Fruit fly (Drosophila melanogaster) whole organism: ENCODE measurements around the gene Non2.

ENCODE experiments used
- CG8478 ChIP-seq: fragments of >200 bp; optimal IDR thresholded peaks from 2 replicates; lab custom pipeline; 2018; ENCODE audit warnings: inconsistent platforms
- Dll ChIP-seq: fragments of >200 bp; optimal IDR thresholded peaks from 2 replicates; lab custom pipeline; 2017
- EcR ChIP-seq, 2 experiments: fragments of >200 bp; optimal IDR thresholded peaks; 2 replicates each; lab custom pipeline; 2017; ENCODE audit warnings: missing biosample characterization in 2 of 2, missing genetic modification characterization in 2 of 2, missing genetic modification reagents in 2 of 2
- pan ChIP-seq: fragments of >200 bp; optimal IDR thresholded peaks from 2 replicates; lab custom pipeline; 2017
- psq ChIP-seq: fragments of >200 bp; optimal IDR thresholded peaks from 2 replicates; lab custom pipeline; 2017
- usp ChIP-seq: fragments of >200 bp; optimal IDR thresholded peaks from 2 replicates; lab custom pipeline; 2017; ENCODE audit warnings: missing biosample characterization, missing genetic modification characterization, mixed read lengths

Non2 gene

DNA sequence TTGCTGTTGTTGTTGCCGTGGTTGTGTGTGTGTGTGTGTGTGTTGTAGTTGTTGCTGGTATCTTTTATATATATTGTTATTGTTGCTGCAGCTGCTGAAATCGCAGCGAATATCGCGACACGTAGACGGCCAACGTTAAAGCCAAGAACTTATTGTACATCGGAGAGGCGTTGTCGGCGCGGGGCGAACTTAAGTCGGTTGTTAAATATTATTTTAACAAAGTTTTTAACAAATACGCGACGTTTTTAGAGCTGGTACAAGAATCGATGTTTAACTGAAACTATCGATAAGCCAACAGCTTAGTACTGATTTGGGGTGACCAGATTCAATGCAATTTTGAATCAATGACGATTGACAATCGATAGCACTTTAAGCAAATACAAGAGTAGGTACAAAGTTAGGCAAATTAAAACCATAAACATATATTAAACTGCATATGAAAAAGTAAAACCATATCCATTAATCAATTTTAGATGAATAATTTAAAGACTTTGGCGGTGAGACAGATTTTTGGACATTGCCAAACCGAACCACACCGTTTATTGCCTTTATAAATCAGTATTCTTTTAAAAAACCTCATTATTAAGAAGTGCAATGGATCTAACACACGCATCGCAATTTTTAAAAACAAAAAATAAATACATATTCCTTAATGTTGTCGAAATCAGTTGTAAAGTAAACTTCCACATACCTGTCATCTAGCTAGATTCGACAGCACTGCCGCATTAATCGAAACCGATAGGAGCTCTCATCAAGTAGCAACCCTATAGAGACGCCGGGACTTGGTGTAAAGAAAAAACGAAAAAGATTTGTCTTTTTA is at the start of gene Non2, which contains the start of gene Mrtf:
Non2 (plus strand) TSS at position 731 of the 820 bp plus-strand sequence.
Mrtf (minus strand) TSS at position 268 of the 820 bp plus-strand sequence.
- TF ChIP-seq psq (lab: Kevin White, UChicago) (no peak), EcR (GFP tag; optimal IDR thresholded peaks at IDR 0.05; lab: Kevin White, UChicago) (no peak), CG8478 (no peak), Dll (lab: Kevin White, UChicago) (no peak), pan (no peak), usp (GFP tag; lab: Kevin White, UChicago) (no peak)

DNA sequence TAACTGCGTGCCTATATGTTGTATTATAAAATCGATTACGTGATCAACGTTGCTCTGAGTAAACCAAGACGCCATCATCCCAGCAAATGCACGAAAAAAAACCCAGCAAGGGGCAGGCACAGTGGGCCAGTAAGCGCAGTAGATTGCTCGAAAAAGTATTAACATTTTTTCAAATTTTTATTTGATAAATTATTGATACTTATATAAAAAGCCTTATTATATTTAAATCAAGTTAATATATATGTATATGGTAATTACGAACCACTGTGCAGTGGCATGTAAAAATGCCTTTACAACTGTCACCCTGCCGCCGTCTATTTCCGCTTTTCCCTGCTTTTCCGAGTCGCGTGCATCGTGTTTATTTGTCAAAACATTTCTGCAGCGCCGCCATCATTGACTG is 39.8 kb upstream of the Non2 start:
- TF ChIP-seq EcR (GFP tag; optimal IDR thresholded peaks at IDR 0.05; lab: Kevin White, UChicago), result no peak
- TF ChIP-seq psq (lab: Kevin White, UChicago), result no peak
- TF ChIP-seq Dll (lab: Kevin White, UChicago), result no peak
- no peak for TF ChIP-seq usp (GFP tag; lab: Kevin White, UChicago)
- TF ChIP-seq pan, result no peak

DNA sequence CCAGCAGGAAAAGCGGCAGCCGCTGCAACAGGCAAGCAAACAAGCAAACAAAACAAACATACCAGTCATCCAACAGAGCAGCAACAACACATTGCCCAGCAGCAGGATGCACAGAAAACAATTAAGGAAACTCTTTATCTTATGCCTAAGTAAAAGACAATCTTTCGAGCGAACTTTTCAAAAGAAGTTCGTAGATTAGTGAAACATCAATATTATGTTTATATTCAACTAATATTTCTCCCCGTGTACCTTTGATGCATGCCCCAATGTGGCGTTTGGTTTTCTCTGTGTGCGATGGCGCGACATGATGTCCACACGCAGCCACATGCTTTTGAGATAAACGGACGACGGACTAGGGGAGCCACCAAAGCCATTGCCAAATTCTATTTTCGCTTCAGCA is 35.9 kb upstream of the Non2 start:
- TF ChIP-seq psq (lab: Kevin White, UChicago) (no peak), usp (GFP tag; lab: Kevin White, UChicago) (no peak), pan (no peak), CG8478 (no peak), EcR (GFP tag; optimal IDR thresholded peaks at IDR 0.05; lab: Kevin White, UChicago) (no peak), Dll (lab: Kevin White, UChicago) (no peak)

DNA sequence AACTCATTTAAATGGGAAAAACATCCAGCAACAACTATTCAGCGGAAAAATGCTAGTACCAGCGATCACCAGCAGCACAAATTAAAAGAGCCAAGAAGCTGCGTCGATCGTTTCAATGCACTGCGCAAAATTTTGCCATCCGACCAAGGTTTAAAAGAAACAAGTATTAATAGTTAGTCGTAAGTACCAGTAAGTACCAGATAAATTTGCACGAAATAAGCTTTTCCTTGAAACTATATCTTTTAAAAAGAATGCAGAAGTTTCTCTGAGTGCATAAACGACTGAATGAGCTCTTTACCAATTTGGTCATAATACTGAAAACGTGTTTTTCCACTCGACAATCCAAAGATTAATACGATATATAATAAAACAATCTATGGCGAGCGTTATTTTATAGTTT is 33.6 kb upstream of the Non2 start:
- no peak for TF ChIP-seq psq (lab: Kevin White, UChicago)
- no peak for TF ChIP-seq usp (GFP tag; lab: Kevin White, UChicago)
- TF ChIP-seq CG8478, result no peak
- no peak for TF ChIP-seq Dll (lab: Kevin White, UChicago)
- TF ChIP-seq pan, result no peak
- TF ChIP-seq EcR (GFP tag; optimal IDR thresholded peaks at IDR 0.05; lab: Kevin White, UChicago), result no peak

DNA sequence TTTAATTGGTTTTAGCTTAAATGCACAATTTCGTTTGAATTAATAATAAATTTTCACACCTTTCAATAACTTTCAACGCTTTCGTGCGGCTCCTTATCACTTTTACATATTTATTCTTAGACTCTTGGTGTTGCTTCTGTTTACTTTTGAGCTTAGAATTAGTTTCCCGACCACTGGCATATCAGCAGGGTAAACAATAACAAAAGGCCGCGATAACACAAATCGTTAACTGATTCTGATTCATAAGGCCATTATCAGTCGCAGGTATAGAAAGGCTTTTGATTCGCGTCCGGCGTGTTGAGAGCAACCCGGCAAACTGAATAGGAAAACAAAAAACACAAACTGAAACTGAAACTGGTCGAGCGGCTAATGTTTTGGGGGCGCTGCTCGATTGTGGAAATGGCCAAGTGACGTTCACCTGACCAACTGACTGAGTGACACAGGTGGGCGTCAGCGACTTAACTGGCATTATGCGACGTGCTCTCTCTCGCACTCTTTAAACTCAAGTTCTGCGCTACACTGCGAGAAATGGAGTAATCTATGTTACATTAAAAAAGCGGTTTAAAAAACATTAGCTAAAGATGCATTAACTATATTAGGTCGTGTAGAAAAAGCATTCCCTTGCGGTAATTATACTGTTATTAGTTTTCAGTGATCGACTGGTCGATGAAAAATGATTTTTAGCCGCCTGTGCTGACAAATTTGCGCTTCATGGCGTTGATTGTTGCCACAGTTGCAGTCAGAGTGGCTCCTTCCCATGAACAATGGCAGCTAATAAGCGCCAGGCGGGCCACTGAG is 32.2 kb upstream of the Non2 start:
- TF ChIP-seq usp (GFP tag; lab: Kevin White, UChicago) (no peak), psq (lab: Kevin White, UChicago) (no peak), pan (no peak), EcR (GFP tag; optimal IDR thresholded peaks at IDR 0.05; lab: Kevin White, UChicago) (no peak), CG8478 (no peak), Dll (lab: Kevin White, UChicago) (no peak)

DNA sequence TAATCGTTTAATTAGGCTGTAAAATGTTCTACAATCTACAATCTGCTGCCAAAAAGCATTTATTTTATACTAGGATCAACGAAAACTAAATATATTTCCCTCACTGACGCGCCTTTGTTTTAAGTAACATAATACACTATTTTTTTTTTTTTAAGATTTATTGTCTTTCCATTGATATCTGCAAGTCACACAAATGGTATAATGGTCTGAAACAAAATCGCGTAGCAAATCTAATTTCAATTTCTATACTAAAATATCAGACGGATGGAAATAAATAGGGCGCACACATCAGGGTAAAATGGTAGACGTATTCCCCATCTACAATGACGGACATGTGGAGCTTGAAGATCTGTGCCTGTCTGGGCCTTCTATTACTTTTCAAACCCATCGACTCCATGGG is 27.3 kb upstream of the Non2 start, which contains the start of gene Acp62F:
Acp62F (plus strand) TSS at position 301 of the 400 bp plus-strand sequence.
- TF ChIP-seq pan (no peak), EcR (GFP tag; optimal IDR thresholded peaks at IDR 0.05; lab: Kevin White, UChicago) (no peak), usp (GFP tag; lab: Kevin White, UChicago) (no peak), psq (lab: Kevin White, UChicago) (no peak), CG8478 (no peak), Dll (lab: Kevin White, UChicago) (no peak)

DNA sequence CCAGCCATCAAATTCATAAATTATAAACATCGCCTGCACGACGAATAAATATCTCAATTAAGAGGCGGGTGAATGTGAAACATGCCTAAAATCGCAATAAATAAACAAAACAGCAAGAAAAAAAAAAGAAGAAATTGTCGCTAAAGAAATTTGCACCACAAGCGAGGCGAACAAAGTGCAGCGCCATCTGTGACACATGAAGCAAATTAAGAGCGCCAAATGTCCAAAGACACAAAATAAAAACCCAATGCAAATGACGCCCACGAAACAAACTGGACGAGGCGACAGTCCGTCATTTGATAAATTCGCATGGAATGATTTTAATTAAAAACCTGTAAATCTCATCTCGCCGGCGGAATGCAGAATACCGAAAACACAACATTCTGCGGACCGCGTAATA is 23.0 kb upstream of the Non2 start:
- TF ChIP-seq CG8478, result no peak
- no peak for TF ChIP-seq usp (GFP tag; lab: Kevin White, UChicago)
- TF ChIP-seq Dll (lab: Kevin White, UChicago), result no peak
- TF ChIP-seq EcR (GFP tag; optimal IDR thresholded peaks at IDR 0.05; lab: Kevin White, UChicago), result no peak
- TF ChIP-seq pan, result no peak
- TF ChIP-seq psq (lab: Kevin White, UChicago), result no peak

DNA sequence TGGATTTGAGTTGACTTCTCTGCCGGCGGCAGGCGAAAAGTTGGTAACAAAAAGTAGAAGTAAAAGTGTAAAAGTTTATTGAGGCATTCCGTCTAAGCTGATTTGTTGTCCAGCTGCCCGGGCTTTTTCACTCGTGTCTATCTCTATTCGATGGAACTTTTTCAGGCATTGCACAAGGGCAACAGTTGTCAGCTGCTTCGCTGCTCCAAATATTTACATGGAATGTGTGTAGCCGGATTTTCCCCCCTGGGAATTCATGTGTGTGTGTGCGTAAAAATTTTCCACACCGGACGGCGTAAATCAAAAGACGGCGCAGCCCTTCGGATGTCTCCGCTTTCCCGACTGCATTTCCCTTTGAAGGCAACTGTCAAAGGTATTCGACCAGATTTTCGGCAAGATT is 21.8 kb upstream of the Non2 start:
- no peak for TF ChIP-seq Dll (lab: Kevin White, UChicago)

DNA sequence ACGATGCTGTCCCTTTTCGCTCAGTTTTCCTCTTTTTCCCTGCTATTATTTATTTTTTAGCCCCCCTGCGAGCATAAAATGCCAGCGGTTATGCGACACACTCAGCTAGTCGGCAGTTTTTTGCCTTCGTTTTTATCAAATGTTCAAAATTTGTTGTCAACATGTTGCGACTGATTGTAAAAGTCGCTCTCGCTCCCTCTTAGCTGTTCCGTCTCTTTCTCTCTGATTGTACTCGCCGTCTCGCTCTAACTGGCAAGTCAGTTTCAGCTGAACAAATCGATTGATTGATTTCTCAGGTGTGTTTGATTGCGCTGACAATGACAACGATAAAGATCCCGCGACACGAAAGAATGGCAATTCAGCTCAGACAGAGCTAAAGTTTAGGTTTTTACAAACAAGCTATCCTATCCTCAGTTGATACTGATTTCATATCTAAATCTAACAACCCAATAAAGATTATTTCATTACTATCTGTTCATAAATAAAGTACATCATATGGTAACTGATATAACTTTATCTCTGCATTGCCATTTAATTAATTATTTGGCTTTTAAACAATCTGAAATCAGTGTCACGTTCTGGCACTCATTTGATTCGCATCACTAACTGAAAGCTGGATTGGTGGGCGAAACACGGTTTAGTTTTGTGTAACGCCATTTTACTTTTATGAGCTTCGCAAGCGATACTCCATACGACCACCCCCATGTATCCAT is 20.9 kb upstream of the Non2 start:
- TF ChIP-seq CG8478, result no peak
- TF ChIP-seq EcR (GFP tag; optimal IDR thresholded peaks at IDR 0.05; lab: Kevin White, UChicago), result no peak
- TF ChIP-seq usp (GFP tag; lab: Kevin White, UChicago), result no peak

DNA sequence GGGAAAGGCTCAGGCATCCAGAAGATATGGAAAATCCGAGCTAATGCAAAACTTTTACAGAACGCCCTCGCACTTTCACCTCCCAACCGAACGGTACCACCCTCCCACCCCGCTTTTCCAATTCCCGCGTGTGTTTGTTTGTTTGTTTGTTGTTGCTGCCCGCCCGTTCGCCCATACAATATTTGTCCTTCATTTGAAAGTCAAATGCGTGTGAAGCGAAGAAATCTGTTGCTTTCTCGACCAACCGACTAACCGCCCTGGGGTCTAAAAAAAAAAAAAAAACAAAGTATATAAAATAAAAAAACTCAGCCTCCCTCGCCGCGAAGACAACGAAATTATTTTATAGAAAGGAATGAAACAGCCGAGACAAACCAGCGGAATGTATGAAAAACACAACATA is 18.4 kb upstream of the Non2 start:
- TF ChIP-seq usp (GFP tag; lab: Kevin White, UChicago), result no peak
- no peak for TF ChIP-seq Dll (lab: Kevin White, UChicago)
- TF ChIP-seq EcR (GFP tag; optimal IDR thresholded peaks at IDR 0.05; lab: Kevin White, UChicago), result no peak
- TF ChIP-seq pan, result no peak
- no peak for TF ChIP-seq CG8478
- no peak for TF ChIP-seq psq (lab: Kevin White, UChicago)

DNA sequence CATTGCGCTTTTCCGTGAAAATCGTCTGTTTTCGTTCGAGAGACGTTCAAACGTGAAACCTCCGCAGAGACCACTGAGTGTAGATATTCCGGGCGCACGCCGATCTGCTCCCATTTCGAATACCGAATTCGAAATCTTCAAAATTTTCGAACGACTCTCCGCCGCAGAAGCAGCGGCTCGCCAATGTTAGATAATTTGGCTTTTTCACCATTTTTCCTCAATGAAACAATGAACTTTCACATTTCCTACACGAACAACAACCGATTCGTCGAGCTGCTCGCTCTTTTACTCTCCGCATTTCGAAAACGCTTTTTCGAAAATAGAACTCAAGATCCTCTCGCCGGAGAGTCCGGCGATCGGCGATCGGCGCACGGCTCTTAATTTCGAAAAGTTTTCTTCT is 4.7 kb upstream of the Non2 start:
- no peak for TF ChIP-seq EcR (GFP tag; optimal IDR thresholded peaks at IDR 0.05; lab: Kevin White, UChicago)
- no peak for TF ChIP-seq usp (GFP tag; lab: Kevin White, UChicago)
- no peak for TF ChIP-seq Dll (lab: Kevin White, UChicago)
- TF ChIP-seq pan, result no peak
- TF ChIP-seq psq (lab: Kevin White, UChicago), result no peak
- no peak for TF ChIP-seq CG8478
